Fruit fly (Drosophila melanogaster): ENCODE measurements around the gene CG3062.

The CG3062 gene

dm6 chrX:4614325-4614724, 30.3 kb downstream of the CG3062 start (continued):
- TF ChIP-seq Dek (tag; optimal IDR thresholded peaks at IDR 0.05), result peak; percentile 9
- TF ChIP-seq CG16815 (GFP tag; optimal IDR thresholded peaks at IDR 0.05), result no peak
- no peak for TF ChIP-seq MESR4 (GFP tag; optimal IDR thresholded peaks at IDR 0.05)
- no peak for TF ChIP-seq crp (GFP tag; optimal IDR thresholded peaks at IDR 0.05)
- no peak for TF ChIP-seq CG17328 (GFP tag; IDR thresholded peaks at IDR 0.05)
- no peak for TF ChIP-seq hbn (GFP tag; IDR thresholded peaks at IDR 0.05; ENCODE audit: partially characterized antibody)
- no peak for TF ChIP-seq Hr3 (GFP tag; optimal IDR thresholded peaks at IDR 0.05)
- peak; percentile 9 for TF ChIP-seq fd3F (GFP tag; optimal IDR thresholded peaks at IDR 0.05)
- TF ChIP-seq CG12071 (GFP tag; optimal IDR thresholded peaks at IDR 0.05), result no peak
- TF ChIP-seq CG10366 (GFP tag; IDR thresholded peaks at IDR 0.05), result peak; percentile 38; the same call in 1 of the 2 replicates
- no peak for TF ChIP-seq Sry-δ (GFP tag; optimal IDR thresholded peaks at IDR 0.05)
- peak; percentile 25; the same call in 1 of the 2 replicates for TF ChIP-seq vvl (GFP tag; IDR thresholded peaks at IDR 0.05)
- TF ChIP-seq CG32532 (GFP tag; IDR thresholded peaks at IDR 0.05), result 0 out of 2 replicates have a peak, but pooled peaks have one; percentile 34
- TF ChIP-seq Blimp-1 (GFP tag; optimal IDR thresholded peaks at IDR 0.05), result no peak
- no peak for TF ChIP-seq nau (GFP tag; optimal IDR thresholded peaks at IDR 0.05)
- no peak for TF ChIP-seq CrebB (tag; optimal IDR thresholded peaks at IDR 0.05)
- no peak for TF ChIP-seq CG3407 (GFP tag; optimal IDR thresholded peaks at IDR 0.05)
- TF ChIP-seq lola (GFP tag; optimal IDR thresholded peaks at IDR 0.05), result no peak
- TF ChIP-seq jumu (GFP tag; optimal IDR thresholded peaks at IDR 0.05), result no peak
- TF ChIP-seq salm (tag; optimal IDR thresholded peaks at IDR 0.05), result no peak
- TF ChIP-seq Dbx (GFP tag; IDR thresholded peaks at IDR 0.05), result 0 out of 3 replicates have a peak, but pooled peaks have one; percentile 37
- no peak for TF ChIP-seq CG11247 (GFP tag; IDR thresholded peaks at IDR 0.05)
- no peak for TF ChIP-seq kni (GFP tag; optimal IDR thresholded peaks at IDR 0.05)
- no peak for TF ChIP-seq cwo (GFP tag; optimal IDR thresholded peaks at IDR 0.05)
- TF ChIP-seq her (GFP tag; optimal IDR thresholded peaks at IDR 0.05), result no peak
- peak; percentile 3 for TF ChIP-seq CG10209 (GFP tag; optimal IDR thresholded peaks at IDR 0.05)
- TF ChIP-seq inv (GFP tag; IDR thresholded peaks at IDR 0.05; ENCODE audit: partially characterized antibody), result no peak
- TF ChIP-seq CG11695 (GFP tag; IDR thresholded peaks at IDR 0.05), result no peak; the same call in 2 of the 3 replicates
- peak; percentile 41 for TF ChIP-seq CG2678 (tag; optimal IDR thresholded peaks at IDR 0.05)
- TF ChIP-seq luna (GFP tag; optimal IDR thresholded peaks at IDR 0.05), result no peak
- TF ChIP-seq stc (GFP tag; IDR thresholded peaks at IDR 0.05), result no peak
- TF ChIP-seq pho (GFP tag; optimal IDR thresholded peaks at IDR 0.05), result no peak
- TF ChIP-seq CG16779 (GFP tag; IDR thresholded peaks at IDR 0.05), result no peak
- TF ChIP-seq CG14965 (GFP tag; optimal IDR thresholded peaks at IDR 0.05; ENCODE audit: borderline replicate concordance), result no peak
- TF ChIP-seq lab (GFP tag; optimal IDR thresholded peaks at IDR 0.05), result peak; percentile 47
- no peak for TF ChIP-seq pnt (GFP tag; optimal IDR thresholded peaks at IDR 0.05)
- peak; percentile 37 for TF ChIP-seq CG15269 (tag; optimal IDR thresholded peaks at IDR 0.05)
- peak; percentile 17 for TF ChIP-seq Fer3 (tag; optimal IDR thresholded peaks at IDR 0.05)
- TF ChIP-seq CG9932 (GFP tag; IDR thresholded peaks at IDR 0.05), result peak; percentile 52
- TF ChIP-seq mam (GFP tag; optimal IDR thresholded peaks at IDR 0.05), result peak; percentile 26
- peak; percentile 80 for TF ChIP-seq sens (GFP tag)
- TF ChIP-seq hb (GFP tag; IDR thresholded peaks at IDR 0.05; ENCODE audit: partially characterized antibody), result no peak
- peak; percentile 18 for TF ChIP-seq CG9727 (GFP tag; optimal IDR thresholded peaks at IDR 0.05)
- TF ChIP-seq dysf (GFP tag; IDR thresholded peaks at IDR 0.05), result peak; percentile 39; the same call in 1 of the 3 replicates
- TF ChIP-seq peb (GFP tag; IDR thresholded peaks at IDR 0.05), result peak; percentile 51
- TF ChIP-seq eve (GFP tag; optimal IDR thresholded peaks at IDR 0.05), result peak in 1 of 2 experiments; percentile 5
- no peak for TF ChIP-seq Fer1 (GFP tag; optimal IDR thresholded peaks at IDR 0.05)
- TF ChIP-seq CG14441 (GFP tag; IDR thresholded peaks at IDR 0.05), result peak; percentile 48; the same call in 1 of the 2 replicates
- no peak for TF ChIP-seq CG7987 (GFP tag; optimal IDR thresholded peaks at IDR 0.05)
- TF ChIP-seq Ravus (GFP tag; IDR thresholded peaks at IDR 0.05), result no peak

Data from whole organism, embryonic.